Fruit fly (Drosophila melanogaster): Measurements from ENCODE around the gene CG31676.

The CG31676 gene

dm6 chr2L:20805624-20806339 lies 34.8 kb upstream of the CG31676 start:
- peak; percentile 92 for TF ChIP-seq CG17801 (GFP tag; optimal IDR thresholded peaks at IDR 0.05; ENCODE audit: partially characterized antibody)

dm6 chr2L:20806619-20807018 lies 33.9 kb upstream of the CG31676 start:
- no peak for TF ChIP-seq CG17801 (GFP tag; optimal IDR thresholded peaks at IDR 0.05; ENCODE audit: partially characterized antibody)

dm6 chr2L:20807617-20808509 lies 32.7 kb upstream of the CG31676 start:
- TF ChIP-seq CG17801 (GFP tag; optimal IDR thresholded peaks at IDR 0.05; ENCODE audit: partially characterized antibody), result no peak

dm6 chr2L:20808510-20809195 lies 31.9 kb upstream of the CG31676 start:
- no peak for TF ChIP-seq CG17801 (GFP tag; optimal IDR thresholded peaks at IDR 0.05; ENCODE audit: partially characterized antibody)

dm6 chr2L:20809229-20809628 lies 31.3 kb upstream of the CG31676 start:
- TF ChIP-seq CG17801 (GFP tag; optimal IDR thresholded peaks at IDR 0.05; ENCODE audit: partially characterized antibody), result no peak

- no peak for TF ChIP-seq CG17801 (GFP tag; optimal IDR thresholded peaks at IDR 0.05; ENCODE audit: partially characterized antibody)
These were observed 29.4 kb upstream of the CG31676 start for dm6 chr2L:20811039-20811652.

dm6 chr2L:20812283-20813189 lies 28.0 kb upstream of the CG31676 start:
- TF ChIP-seq CG17801 (GFP tag; optimal IDR thresholded peaks at IDR 0.05; ENCODE audit: partially characterized antibody), result peak; percentile 40

- TF ChIP-seq CG17801 (GFP tag; optimal IDR thresholded peaks at IDR 0.05; ENCODE audit: partially characterized antibody), result no peak
These were observed 24.4 kb upstream of the CG31676 start, which contains the start of gene CG33322 for dm6 chr2L:20816140-20816539. Gene CG33322 (minus strand): TSS chr2L:20816240.

- TF ChIP-seq CG17801 (GFP tag; optimal IDR thresholded peaks at IDR 0.05; ENCODE audit: partially characterized antibody), result no peak
These were observed 23.4 kb upstream of the CG31676 start, which contains the start of gene CheB38b for dm6 chr2L:20817170-20817569. Gene CheB38b (minus strand): TSS chr2L:20817270.

dm6 chr2L:20818432-20818831 lies 22.1 kb upstream of the CG31676 start, which contains the start of gene CheB38a:
Gene CheB38a (minus strand): TSS chr2L:20818532.
- no peak for TF ChIP-seq CG17801 (GFP tag; optimal IDR thresholded peaks at IDR 0.05; ENCODE audit: partially characterized antibody)

- TF ChIP-seq CG17801 (GFP tag; optimal IDR thresholded peaks at IDR 0.05; ENCODE audit: partially characterized antibody), result no peak
These were observed 19.8 kb upstream of the CG31676 start, which contains the start of gene CheB38c for dm6 chr2L:20820767-20821166. Gene CheB38c (minus strand): TSS chr2L:20820867.

- peak; percentile 50 for TF ChIP-seq CG17801 (GFP tag; optimal IDR thresholded peaks at IDR 0.05; ENCODE audit: partially characterized antibody)
These were observed 19.1 kb upstream of the CG31676 start for dm6 chr2L:20821249-20822024.

- TF ChIP-seq CG17801 (GFP tag; optimal IDR thresholded peaks at IDR 0.05; ENCODE audit: partially characterized antibody), result no peak
These were observed 18.6 kb upstream of the CG31676 start for dm6 chr2L:20822025-20822371.

Measured in ovary, adult (tissue).